Worm (Caenorhabditis elegans) whole organism, L1 larva: ENCODE measurements around the gene pycr-4.

ENCODE experiments used
- efl-1 ChIP-seq, 4 experiments: fragments of 150-350 bp; optimal IDR thresholded peaks in 3 of 4; peaks in 1 of 4; 1 replicate in 1 of 4; 2 replicates in 3 of 4; lab custom pipeline; 2014; ENCODE audit warnings: missing biosample characterization in 2 of 4, missing genetic modification characterization in 2 of 4, missing genetic modification reagents in 2 of 4
- lin-39 ChIP-seq: fragments of 150-350 bp; optimal IDR thresholded peaks from 2 replicates; lab custom pipeline; 2014; ENCODE audit warnings: missing biosample characterization, missing genetic modification reagents, missing genetic modification characterization
- lsy-2 ChIP-seq, 2 experiments: fragments of 150-350 bp; optimal IDR thresholded peaks; 2 replicates each; lab custom pipeline; 2014; ENCODE audit warnings: missing biosample characterization in 2 of 2, missing genetic modification characterization in 2 of 2
- mdl-1 ChIP-seq, 2 experiments: fragments of 150-350 bp; optimal IDR thresholded peaks; 2 replicates each; lab custom pipeline; 2014 to 2017; ENCODE audit warnings: missing biosample characterization in 2 of 2, missing genetic modification characterization in 2 of 2, inconsistent platforms in 1 of 2
- nhr-76 ChIP-seq: sonication (generic microtip); optimal IDR thresholded peaks from 2 replicates; lab custom pipeline; 2017; ENCODE audit warnings: missing biosample characterization, missing genetic modification characterization
- swsn-7 ChIP-seq: sonication (generic microtip); optimal IDR thresholded peaks from 2 replicates; lab custom pipeline; 2016; ENCODE audit warnings: missing genetic modification characterization, missing compliant biosample characterization
- tlp-1 ChIP-seq: fragments of 150-350 bp; optimal IDR thresholded peaks from 2 replicates; lab custom pipeline; 2014; ENCODE audit warnings: missing biosample characterization, missing genetic modification characterization
- unc-62 ChIP-seq: fragments of 150-350 bp; optimal IDR thresholded peaks from 2 replicates; lab custom pipeline; 2014; ENCODE audit warnings: missing biosample characterization, missing genetic modification reagents, missing genetic modification characterization

ce11 chrIV:7497205-7497604 lies 20.1 kb upstream of the pycr-4 start:
- TF ChIP-seq lsy-2 (tag; optimal IDR thresholded peaks at IDR 0.05; lab: Kevin White, UChicago) (no peak), lin-39 (tag; lab: Kevin White, UChicago) (no peak), swsn-7 (tag; lab: Kevin White, UChicago) (no peak), nhr-76 (tag; lab: Kevin White, UChicago) (no peak), unc-62 (GFP tag; lab: Kevin White, UChicago) (no peak), tlp-1 (tag; lab: Kevin White, UChicago) (no peak), efl-1 (optimal IDR thresholded peaks at IDR 0.05; lab: Kevin White, UChicago) (no peak), efl-1 (GFP tag; optimal IDR thresholded peaks at IDR 0.05 in 1 of 2; lab: Kevin White, UChicago) (no peak), mdl-1 (tag; optimal IDR thresholded peaks at IDR 0.05; lab: Kevin White, UChicago) (no peak)
